Fruit fly (Drosophila melanogaster) whole organism, embryonic: ENCODE data around the gene lama.

ENCODE experiments used
- Abd-B ChIP-seq: fragments of 200-800 bp; sonication (Bioruptor generic); optimal IDR thresholded peaks from 2 replicates; lab custom pipeline; 2018; ENCODE audit warnings: missing biosample characterization, mild to moderate bottlenecking, missing genetic modification characterization, moderate library complexity
- Asciz ChIP-seq: fragments of 200-800 bp; sonication (Bioruptor generic); optimal IDR thresholded peaks from 2 replicates; lab custom pipeline; 2017; ENCODE audit warnings: missing biosample characterization, mild to moderate bottlenecking, missing genetic modification characterization, missing genetic modification reagents
- Atf6 ChIP-seq: fragments of 200-800 bp; sonication (Bioruptor generic); IDR thresholded peaks from 2 replicates; pipeline ENCODE4 v1.3.6; 2022; ENCODE audit warnings: missing biosample characterization, missing genetic modification characterization
- BEAF-32 ChIP-seq: fragments of 200-800 bp; sonication (Bioruptor generic); optimal IDR thresholded peaks from 3 replicates; lab custom pipeline; 2017; ENCODE audit warnings: missing biosample characterization, missing genetic modification characterization, mild to moderate bottlenecking, moderate library complexity, missing genetic modification reagents
- CG10147 ChIP-seq: fragments of 200-800 bp; sonication (Bioruptor generic); optimal IDR thresholded peaks from 2 replicates; lab custom pipeline; 2019; ENCODE audit warnings: missing biosample characterization, mild to moderate bottlenecking, missing genetic modification characterization, moderate library complexity
- CG11398 ChIP-seq: fragments of 200-800 bp; sonication (Bioruptor generic); optimal IDR thresholded peaks from 2 replicates; lab custom pipeline; 2016; ENCODE audit warnings: missing biosample characterization, missing genetic modification characterization
- CG11504 ChIP-seq: fragments of 200-800 bp; sonication (Bioruptor generic); optimal IDR thresholded peaks from 3 replicates; lab custom pipeline; 2019; ENCODE audit warnings: missing biosample characterization, mild to moderate bottlenecking, missing genetic modification characterization, moderate library complexity
- CG12104 ChIP-seq: fragments of 200-800 bp; sonication (Bioruptor generic); optimal IDR thresholded peaks from 3 replicates; lab custom pipeline; 2016; ENCODE audit warnings: missing biosample characterization, missing genetic modification characterization
- CG12659 ChIP-seq: fragments of 200-800 bp; sonication (Bioruptor generic); optimal IDR thresholded peaks from 3 replicates; lab custom pipeline; 2017; ENCODE audit warnings: mild to moderate bottlenecking, missing biosample characterization, missing genetic modification reagents, missing genetic modification characterization
- CG14860 ChIP-seq: fragments of 200-800 bp; sonication (Bioruptor generic); IDR thresholded peaks from 3 replicates; pipeline ENCODE4 v1.3.6; 2022; ENCODE audit warnings: missing biosample characterization, missing genetic modification characterization; ENCODE audit not compliant: partially characterized antibody
- CG15269 ChIP-seq: fragments of 200-800 bp; sonication (Bioruptor generic); optimal IDR thresholded peaks from 2 replicates; lab custom pipeline; 2018; ENCODE audit warnings: missing biosample characterization, mild to moderate bottlenecking, missing genetic modification characterization, moderate library complexity
- CG1832 ChIP-seq: fragments of 200-800 bp; sonication (Bioruptor generic); optimal IDR thresholded peaks from 2 replicates; lab custom pipeline; 2017; ENCODE audit warnings: missing biosample characterization, mild to moderate bottlenecking, missing genetic modification characterization, inconsistent platforms
- CG2116 ChIP-seq: fragments of 200-800 bp; sonication (Bioruptor generic); optimal IDR thresholded peaks from 3 replicates; lab custom pipeline; 2018; ENCODE audit warnings: missing biosample characterization, mild to moderate bottlenecking, missing genetic modification characterization
- CG30403 ChIP-seq: fragments of 200-800 bp; sonication (Bioruptor generic); optimal IDR thresholded peaks from 3 replicates; lab custom pipeline; 2016; ENCODE audit warnings: missing biosample characterization, missing genetic modification characterization
- CG32772 ChIP-seq: fragments of 200-800 bp; sonication (Bioruptor generic); IDR thresholded peaks from 2 replicates; pipeline ENCODE4 v1.3.6; 2022; ENCODE audit warnings: missing biosample characterization, missing genetic modification characterization
- CG3281 ChIP-seq: fragments of 200-800 bp; sonication (Bioruptor generic); optimal IDR thresholded peaks from 3 replicates; lab custom pipeline; 2017; ENCODE audit warnings: missing biosample characterization, mild to moderate bottlenecking, missing genetic modification characterization
- CG4328 ChIP-seq: fragments of 200-800 bp; sonication (Bioruptor generic); optimal IDR thresholded peaks from 3 replicates; lab custom pipeline; 2017; ENCODE audit warnings: missing biosample characterization, missing genetic modification reagents, missing genetic modification characterization
- CG6272 ChIP-seq: fragments of 200-800 bp; sonication (Bioruptor generic); IDR thresholded peaks from 2 replicates; pipeline ENCODE4 v1.3.6; 2022; ENCODE audit warnings: missing biosample characterization, missing genetic modification characterization
- CG7357 ChIP-seq: fragments of 200-800 bp; sonication (Bioruptor generic); IDR thresholded peaks from 3 replicates; pipeline ENCODE4 v1.3.6; 2022; ENCODE audit warnings: missing biosample characterization, missing genetic modification characterization
- CG7987 ChIP-seq: fragments of 200-800 bp; sonication (Bioruptor generic); optimal IDR thresholded peaks from 2 replicates; lab custom pipeline; 2018; ENCODE audit warnings: missing biosample characterization, mild to moderate bottlenecking, missing genetic modification characterization, moderate library complexity
- Drgx ChIP-seq: fragments of 200-800 bp; sonication (Bioruptor generic); IDR thresholded peaks from 2 replicates; pipeline ENCODE4 v1.3.6; 2022; ENCODE audit warnings: missing biosample characterization, missing genetic modification characterization
- E2f1 ChIP-seq: fragments of 200-800 bp; sonication (Bioruptor generic); IDR thresholded peaks from 2 replicates; pipeline ENCODE4 v1.3.6; 2022; ENCODE audit warnings: missing biosample characterization, missing genetic modification characterization
- HLH54F ChIP-seq: fragments of 200-800 bp; sonication (Bioruptor generic); optimal IDR thresholded peaks from 3 replicates; lab custom pipeline; 2016; ENCODE audit warnings: missing biosample characterization, missing genetic modification characterization
- Hmx ChIP-seq: fragments of 200-800 bp; sonication (Bioruptor generic); optimal IDR thresholded peaks from 2 replicates; lab custom pipeline; 2016; ENCODE audit warnings: missing biosample characterization, missing genetic modification characterization
- Max ChIP-seq: fragments of 200-800 bp; sonication (Bioruptor generic); optimal IDR thresholded peaks from 2 replicates; lab custom pipeline; 2016; ENCODE audit warnings: missing biosample characterization, mild to moderate bottlenecking, missing genetic modification characterization
- Med ChIP-seq: fragments of 200-800 bp; sonication (Bioruptor generic); peaks from one replicate; lab custom pipeline; 2016; ENCODE audit warnings: missing biosample characterization, missing genetic modification characterization, mild to moderate bottlenecking, inconsistent platforms, moderate library complexity
- Myb ChIP-seq: fragments of 200-800 bp; sonication (Bioruptor generic); optimal IDR thresholded peaks from 2 replicates; lab custom pipeline; 2016; ENCODE audit warnings: missing biosample characterization, missing genetic modification characterization
- Nf-YA ChIP-seq: fragments of 200-800 bp; sonication (Bioruptor generic); IDR thresholded peaks from 2 replicates; pipeline ENCODE4 v1.3.6; 2022; ENCODE audit warnings: missing biosample characterization, missing genetic modification characterization
- Nf-YB ChIP-seq: fragments of 200-800 bp; sonication (Bioruptor generic); optimal IDR thresholded peaks from 3 replicates; lab custom pipeline; 2019; ENCODE audit warnings: missing biosample characterization, mild to moderate bottlenecking, missing genetic modification characterization, moderate library complexity
- Oli ChIP-seq: fragments of 200-800 bp; sonication (Bioruptor generic); optimal IDR thresholded peaks from 2 replicates; lab custom pipeline; 2018; ENCODE audit warnings: missing biosample characterization, mild to moderate bottlenecking, missing genetic modification characterization, moderate library complexity
- Side ChIP-seq: fragments of 200-800 bp; sonication (Bioruptor generic); optimal IDR thresholded peaks from 2 replicates; lab custom pipeline; 2016; ENCODE audit warnings: missing biosample characterization, missing genetic modification characterization
- Six4 ChIP-seq: fragments of 200-800 bp; sonication (Bioruptor generic); optimal IDR thresholded peaks from 2 replicates; lab custom pipeline; 2016; ENCODE audit warnings: missing biosample characterization, missing genetic modification characterization
- Tbp ChIP-seq: fragments of >200 bp; optimal IDR thresholded peaks from 2 replicates; lab custom pipeline; 2018; ENCODE audit warnings: missing biosample characterization, missing genetic modification characterization
- bab2 ChIP-seq: fragments of 200-800 bp; sonication (Bioruptor generic); optimal IDR thresholded peaks from 2 replicates; lab custom pipeline; 2016; ENCODE audit warnings: missing biosample characterization, missing genetic modification characterization
- chn ChIP-seq: fragments of 200-800 bp; sonication (Bioruptor generic); optimal IDR thresholded peaks from 2 replicates; lab custom pipeline; 2016; ENCODE audit warnings: missing biosample characterization, missing genetic modification characterization
- dmrt11E ChIP-seq: fragments of 200-800 bp; sonication (Bioruptor generic); optimal IDR thresholded peaks from 3 replicates; lab custom pipeline; 2018; ENCODE audit warnings: missing biosample characterization, mild to moderate bottlenecking, missing genetic modification characterization, moderate library complexity
- exex ChIP-seq: fragments of 200-800 bp; sonication (Bioruptor generic); optimal IDR thresholded peaks from 4 replicates; lab custom pipeline; 2018; ENCODE audit warnings: missing biosample characterization, mild to moderate bottlenecking, missing genetic modification characterization, moderate library complexity
- eyg ChIP-seq: fragments of 200-800 bp; sonication (Bioruptor generic); optimal IDR thresholded peaks from 3 replicates; lab custom pipeline; 2016; ENCODE audit warnings: missing biosample characterization, missing genetic modification characterization
- fd102C ChIP-seq: fragments of 200-800 bp; sonication (Bioruptor generic); optimal IDR thresholded peaks from 2 replicates; lab custom pipeline; 2018; ENCODE audit warnings: missing biosample characterization, mild to moderate bottlenecking, missing genetic modification characterization, moderate library complexity
- grau ChIP-seq: fragments of 200-800 bp; optimal IDR thresholded peaks from 3 replicates; lab custom pipeline; 2019; ENCODE audit warnings: missing biosample characterization, mild to moderate bottlenecking, missing genetic modification characterization, moderate library complexity
- gro ChIP-seq: fragments of 200-800 bp; sonication (Bioruptor generic); optimal IDR thresholded peaks from 2 replicates; lab custom pipeline; 2016; ENCODE audit warnings: missing biosample characterization, missing genetic modification characterization
- hbn ChIP-seq: fragments of 200-800 bp; sonication (Bioruptor generic); IDR thresholded peaks from 2 replicates; pipeline ENCODE4 v1.3.6; 2022; ENCODE audit warnings: missing biosample characterization, missing genetic modification characterization; ENCODE audit not compliant: partially characterized antibody
- her ChIP-seq: fragments of 200-800 bp; sonication (Bioruptor generic); optimal IDR thresholded peaks from 2 replicates; lab custom pipeline; 2016; ENCODE audit warnings: missing biosample characterization, missing genetic modification characterization
- jing ChIP-seq: fragments of 200-800 bp; sonication (Bioruptor generic); optimal IDR thresholded peaks from 2 replicates; lab custom pipeline; 2018; ENCODE audit warnings: missing biosample characterization, mild to moderate bottlenecking, missing genetic modification characterization
- kay ChIP-seq: fragments of 200-800 bp; sonication (Bioruptor generic); optimal IDR thresholded peaks from 2 replicates; lab custom pipeline; 2016; ENCODE audit warnings: missing biosample characterization, missing genetic modification characterization
- maf-S ChIP-seq: fragments of 200-800 bp; sonication (Bioruptor generic); optimal IDR thresholded peaks from 2 replicates; lab custom pipeline; 2016; ENCODE audit warnings: missing biosample characterization, missing genetic modification characterization
- sc ChIP-seq, 3 experiments: fragments of >200 bp in 2 of 3; fragments of 200-800 bp in 1 of 3; sonication (Bioruptor generic) in 1 of 3; optimal IDR thresholded peaks; 2 replicates in 2 of 3; 3 replicates in 1 of 3; lab custom pipeline; 2017; ENCODE audit warnings: mild to moderate bottlenecking in 1 of 3, missing biosample characterization in 1 of 3, missing genetic modification characterization in 1 of 3, missing genetic modification reagents in 1 of 3
- schlank ChIP-seq: fragments of 200-800 bp; sonication (Bioruptor generic); optimal IDR thresholded peaks from 2 replicates; lab custom pipeline; 2018; ENCODE audit warnings: missing biosample characterization, mild to moderate bottlenecking, missing genetic modification characterization
- stwl ChIP-seq: fragments of 200-800 bp; sonication (Bioruptor generic); optimal IDR thresholded peaks from 3 replicates; lab custom pipeline; 2018; ENCODE audit warnings: missing biosample characterization, mild to moderate bottlenecking, missing genetic modification characterization, moderate library complexity
- tna ChIP-seq: fragments of 200-800 bp; sonication (Bioruptor generic); IDR thresholded peaks from 2 replicates; pipeline ENCODE4 v1.3.6; 2022; ENCODE audit warnings: missing biosample characterization, missing genetic modification characterization; ENCODE audit not compliant: partially characterized antibody

The lama gene

dm6 chr3L:5365880-5366507 is 10.3 kb upstream of the lama start, which contains the start of the genes Uev1A and Membrin (continued):
- TF ChIP-seq Atf6 (GFP tag; lab: Robert Waterston, UW) = no peak
- peak; percentile 51 for TF ChIP-seq CG3281 (GFP tag; lab: Kevin White, UChicago)
- no peak for TF ChIP-seq CG1832
- TF ChIP-seq CG7357 (GFP tag; lab: Robert Waterston, UW) = no peak
- no peak for TF ChIP-seq exex (tag; lab: Kevin White, UChicago)
- peak; percentile 14 for TF ChIP-seq Tbp (GFP tag; lab: Kevin White, UChicago)
- TF ChIP-seq Six4 = no peak
- no peak for TF ChIP-seq chn (GFP tag; lab: Kevin White, UChicago)
- no peak for TF ChIP-seq Hmx (GFP tag; lab: Kevin White, UChicago)
- TF ChIP-seq Drgx = no peak
- TF ChIP-seq HLH54F (GFP tag; lab: Kevin White, UChicago) = no peak
- TF ChIP-seq her (GFP tag; lab: Kevin White, UChicago) = no peak
- no peak for TF ChIP-seq hbn (GFP tag; lab: Robert Waterston, UW)
- no peak for TF ChIP-seq fd102C (GFP tag; lab: Kevin White, UChicago)
- TF ChIP-seq gro (GFP tag; lab: Kevin White, UChicago) = no peak
- peak; percentile 46 for TF ChIP-seq BEAF-32
- TF ChIP-seq dmrt11E (tag; lab: Kevin White, UChicago) = peak; percentile 11
- TF ChIP-seq grau (tag; lab: Kevin White, UChicago) = peak; percentile 19
- no peak for TF ChIP-seq CG12104
- TF ChIP-seq CG14860 (GFP tag; lab: Robert Waterston, UW) = no peak
- TF ChIP-seq kay (GFP tag; lab: Kevin White, UChicago) = no peak
- TF ChIP-seq maf-S = no peak
- peak; percentile 25 for TF ChIP-seq Max
- TF ChIP-seq CG6272 = no peak
- TF ChIP-seq sc (optimal IDR thresholded peaks at IDR 0.05; lab: Kevin White, UChicago) = no peak
- no peak for TF ChIP-seq sc (GFP tag; optimal IDR thresholded peaks at IDR 0.05; lab: Kevin White, UChicago)
- no peak for TF ChIP-seq Oli (tag; lab: Kevin White, UChicago)
- peak; percentile 27 for TF ChIP-seq Myb (GFP tag; lab: Kevin White, UChicago)
- no peak for TF ChIP-seq CG11504 (tag; lab: Kevin White, UChicago)
- TF ChIP-seq Asciz = no peak
- TF ChIP-seq CG11398 (GFP tag; lab: Kevin White, UChicago) = no peak
- TF ChIP-seq CG2116 (GFP tag; lab: Kevin White, UChicago) = peak; percentile 96
- TF ChIP-seq Nf-YA (GFP tag; lab: Robert Waterston, UW) = no peak
- peak; percentile 92 for TF ChIP-seq stwl (tag; lab: Kevin White, UChicago)
- peak; percentile 48 for TF ChIP-seq CG12659 (GFP tag; lab: Kevin White, UChicago)
- no peak for TF ChIP-seq Side (GFP tag; lab: Kevin White, UChicago)
- no peak for TF ChIP-seq CG7987
- TF ChIP-seq CG10147 (GFP tag; lab: Kevin White, UChicago) = no peak
- TF ChIP-seq CG15269 (tag; lab: Kevin White, UChicago) = no peak
- no peak for TF ChIP-seq eyg (GFP tag; lab: Kevin White, UChicago)
- peak; percentile 68 for TF ChIP-seq Med (GFP tag; lab: Kevin White, UChicago)
- TF ChIP-seq CG30403 (GFP tag; lab: Kevin White, UChicago) = no peak
- TF ChIP-seq CG32772 = no peak
- TF ChIP-seq schlank (tag; lab: Kevin White, UChicago) = no peak
- TF ChIP-seq Nf-YB (GFP tag; lab: Kevin White, UChicago) = no peak
- TF ChIP-seq tna = no peak
- TF ChIP-seq bab2 (GFP tag; lab: Kevin White, UChicago) = no peak
- no peak for TF ChIP-seq Abd-B (GFP tag; lab: Kevin White, UChicago)
- no peak for TF ChIP-seq CG4328 (GFP tag; lab: Kevin White, UChicago)
- TF ChIP-seq E2f1 (GFP tag; lab: Robert Waterston, UW) = no peak
- no peak for TF ChIP-seq jing
